Worm (Caenorhabditis elegans) whole organism, young adult: ENCODE data around the gene fbxb-117.

Experiments
- B0035.1 ChIP-seq: sonication (generic microtip); optimal IDR thresholded peaks from 2 replicates; lab custom pipeline; 2016; ENCODE audit warnings: missing genetic modification characterization, mild to moderate bottlenecking, missing compliant biosample characterization, missing genotype, missing genetic modification reagents
- F23B12.7 ChIP-seq: sonication (generic microtip); optimal IDR thresholded peaks from 2 replicates; lab custom pipeline; 2017; ENCODE audit warnings: missing genetic modification characterization, mild to moderate bottlenecking, missing compliant biosample characterization, antibody characterized with exemption, moderate library complexity; ENCODE audit not compliant: insufficient read depth
- F49E8.2 ChIP-seq: sonication (generic microtip); optimal IDR thresholded peaks from 3 replicates; lab custom pipeline; 2017; ENCODE audit warnings: missing genetic modification characterization, mild to moderate bottlenecking, missing compliant biosample characterization, antibody characterized with exemption, moderate library complexity; ENCODE audit not compliant: insufficient read depth
- F52B5.7 ChIP-seq: sonication (generic microtip); optimal IDR thresholded peaks from 2 replicates; lab custom pipeline; 2016; ENCODE audit warnings: mild to moderate bottlenecking, missing genetic modification characterization, missing compliant biosample characterization
- F57A8.1 ChIP-seq: fragments of 200-800 bp; sonication (Bioruptor generic); optimal IDR thresholded peaks from 2 replicates; lab custom pipeline; 2018; ENCODE audit warnings: mild to moderate bottlenecking, missing genetic modification characterization, moderate library complexity, missing compliant biosample characterization
- K11D2.4 ChIP-seq: fragments of 200-800 bp; sonication (Bioruptor generic); IDR thresholded peaks from 2 replicates; pipeline ENCODE4 v1.3.6; 2022; ENCODE audit warnings: missing genetic modification reagents, missing genetic modification characterization, missing compliant biosample characterization
- Y53F4B.3 ChIP-seq: fragments of 200-800 bp; sonication (Bioruptor generic); IDR thresholded peaks from 2 replicates; pipeline ENCODE4 v1.3.6; 2022; ENCODE audit warnings: missing genetic modification reagents, missing genetic modification characterization, missing compliant biosample characterization
- Y53G8AR.9 ChIP-seq: fragments of 200-800 bp; sonication (Bioruptor generic); conservative IDR thresholded peaks from 2 replicates; pipeline ENCODE4 v1.3.6; 2022; ENCODE audit warnings: missing genetic modification reagents, missing genetic modification characterization, missing compliant biosample characterization
- akir-1 ChIP-seq: fragments of 200-800 bp; sonication (Bioruptor generic); optimal IDR thresholded peaks from 2 replicates; lab custom pipeline; 2018; ENCODE audit warnings: mild to moderate bottlenecking, missing genetic modification characterization, moderate library complexity, missing compliant biosample characterization
- athp-1 ChIP-seq: sonication (generic microtip); optimal IDR thresholded peaks from 2 replicates; lab custom pipeline; 2017; ENCODE audit warnings: mild to moderate bottlenecking, missing genetic modification characterization, missing compliant biosample characterization
- bed-1 ChIP-seq: fragments of 200-800 bp; sonication (Bioruptor generic); IDR thresholded peaks from 2 replicates; pipeline ENCODE4 v1.3.6; 2022; ENCODE audit warnings: missing genetic modification reagents, missing genetic modification characterization, missing compliant biosample characterization
- ccch-3 ChIP-seq: fragments of 200-800 bp; sonication (Bioruptor generic); optimal IDR thresholded peaks from 2 replicates; lab custom pipeline; 2018; ENCODE audit warnings: mild to moderate bottlenecking, missing genetic modification characterization, missing compliant biosample characterization
- cebp-2 ChIP-seq: fragments of 200-800 bp; sonication (Bioruptor generic); IDR thresholded peaks from 2 replicates; pipeline ENCODE4 v1.3.6; 2022; ENCODE audit warnings: missing genetic modification characterization, missing compliant biosample characterization
- ceh-91 ChIP-seq: fragments of 200-800 bp; sonication (Bioruptor generic); IDR thresholded peaks from 2 replicates; pipeline ENCODE4 v1.3.6; 2022; ENCODE audit warnings: missing genetic modification reagents, missing genetic modification characterization, missing compliant biosample characterization
- dpff-1 ChIP-seq: sonication (generic microtip); optimal IDR thresholded peaks from 2 replicates; lab custom pipeline; 2017; ENCODE audit warnings: mild to moderate bottlenecking, missing genetic modification characterization, missing compliant biosample characterization
- dpl-1 ChIP-seq: fragments of 150-350 bp; optimal IDR thresholded peaks from 2 replicates; lab custom pipeline; 2014; ENCODE audit warnings: missing biosample characterization, missing genetic modification reagents, missing genetic modification characterization
- egl-18 ChIP-seq: fragments of 200-800 bp; sonication (Bioruptor generic); IDR thresholded peaks from 2 replicates; pipeline ENCODE4 v1.3.6; 2022; ENCODE audit warnings: missing genetic modification reagents, missing genetic modification characterization, missing compliant biosample characterization
- egrh-3 ChIP-seq: fragments of 200-800 bp; sonication (Bioruptor generic); IDR thresholded peaks from 2 replicates; pipeline ENCODE4 v1.3.6; 2022; ENCODE audit warnings: missing genetic modification reagents, missing genetic modification characterization, missing compliant biosample characterization
- ekl-4 ChIP-seq: fragments of 200-800 bp; sonication (Bioruptor generic); IDR thresholded peaks from 2 replicates; pipeline ENCODE4 v1.3.6; 2022; ENCODE audit warnings: missing genetic modification reagents, missing genetic modification characterization, missing compliant biosample characterization
- him-1 ChIP-seq: sonication (generic microtip); optimal IDR thresholded peaks from 2 replicates; lab custom pipeline; 2016; ENCODE audit warnings: missing genotype, missing genetic modification reagents, missing genetic modification characterization, missing compliant biosample characterization
- hlh-26 ChIP-seq: fragments of 200-800 bp; sonication (Bioruptor generic); conservative IDR thresholded peaks from 2 replicates; pipeline ENCODE4 v1.3.6; 2022; ENCODE audit warnings: missing genetic modification reagents, missing genetic modification characterization, missing compliant biosample characterization
- hrde-1 ChIP-seq: sonication (generic microtip); optimal IDR thresholded peaks from 2 replicates; lab custom pipeline; 2016; ENCODE audit warnings: missing genetic modification characterization, mild to moderate bottlenecking, missing compliant biosample characterization, moderate library complexity, missing genotype, missing genetic modification reagents, borderline replicate concordance
- lin-26 ChIP-seq: fragments of 200-800 bp; sonication (Bioruptor generic); IDR thresholded peaks from 2 replicates; pipeline ENCODE4 v1.3.6; 2022; ENCODE audit warnings: missing genetic modification reagents, missing genetic modification characterization, missing compliant biosample characterization
- madf-10 ChIP-seq: sonication (generic microtip); optimal IDR thresholded peaks from 2 replicates; lab custom pipeline; 2016; ENCODE audit warnings: mild to moderate bottlenecking, missing genetic modification characterization, missing compliant biosample characterization
- mes-4 ChIP-seq: sonication (generic microtip); optimal IDR thresholded peaks from 2 replicates; lab custom pipeline; 2016; ENCODE audit warnings: missing genotype, missing genetic modification characterization, missing compliant biosample characterization
- nfya-2 ChIP-seq: fragments of 200-800 bp; sonication (Bioruptor generic); IDR thresholded peaks from 2 replicates; pipeline ENCODE4 v1.3.6; 2022; ENCODE audit warnings: missing genetic modification reagents, missing genetic modification characterization, missing compliant biosample characterization
- nfyb-1 ChIP-seq: fragments of 200-800 bp; sonication (Bioruptor generic); IDR thresholded peaks from 2 replicates; pipeline ENCODE4 v1.3.6; 2022; ENCODE audit warnings: missing genetic modification reagents, missing genetic modification characterization, missing compliant biosample characterization
- nhr-120 ChIP-seq: fragments of 200-800 bp; sonication (Bioruptor generic); IDR thresholded peaks from 2 replicates; pipeline ENCODE4 v1.3.6; 2022; ENCODE audit warnings: missing genetic modification characterization, missing compliant biosample characterization
- nhr-179 ChIP-seq: sonication (generic microtip); optimal IDR thresholded peaks from 2 replicates; lab custom pipeline; 2016; ENCODE audit warnings: mild to moderate bottlenecking, missing genetic modification characterization, missing compliant biosample characterization
- nhr-80 ChIP-seq: sonication (generic microtip); optimal IDR thresholded peaks from 2 replicates; lab custom pipeline; 2016; ENCODE audit warnings: missing genetic modification characterization, missing compliant biosample characterization
- somi-1 ChIP-seq: fragments of 200-800 bp; sonication (Bioruptor generic); optimal IDR thresholded peaks from 2 replicates; lab custom pipeline; 2018; ENCODE audit warnings: mild to moderate bottlenecking, missing genetic modification characterization, missing compliant biosample characterization
- sptf-2 ChIP-seq: fragments of 200-800 bp; sonication (Bioruptor generic); optimal IDR thresholded peaks from 2 replicates; lab custom pipeline; 2018; ENCODE audit warnings: mild to moderate bottlenecking, missing genetic modification characterization, missing compliant biosample characterization
- xnd-1 ChIP-seq: sonication (generic microtip); optimal IDR thresholded peaks from 2 replicates; lab custom pipeline; 2016; ENCODE audit warnings: missing genotype, missing genetic modification reagents, missing genetic modification characterization, missing compliant biosample characterization
- zfh-2 ChIP-seq: fragments of 200-800 bp; sonication (Bioruptor generic); conservative IDR thresholded peaks from 2 replicates; pipeline ENCODE4 v1.3.6; 2022; ENCODE audit warnings: missing genetic modification reagents, missing genetic modification characterization, missing compliant biosample characterization
- ztf-25 ChIP-seq: fragments of 200-800 bp; sonication (Bioruptor generic); IDR thresholded peaks from 2 replicates; pipeline ENCODE4 v1.3.6; 2022; ENCODE audit warnings: missing genetic modification reagents, missing genetic modification characterization, missing compliant biosample characterization
- ztf-28 ChIP-seq: fragments of 200-800 bp; sonication (Bioruptor generic); IDR thresholded peaks from 2 replicates; pipeline ENCODE4 v1.3.6; 2022; ENCODE audit warnings: missing genetic modification reagents, missing genetic modification characterization, missing compliant biosample characterization
- ztf-3 ChIP-seq: fragments of 200-800 bp; sonication (Bioruptor generic); optimal IDR thresholded peaks from 2 replicates; lab custom pipeline; 2018; ENCODE audit warnings: mild to moderate bottlenecking, missing genetic modification characterization, missing compliant biosample characterization

fbxb-117 gene

DNA sequence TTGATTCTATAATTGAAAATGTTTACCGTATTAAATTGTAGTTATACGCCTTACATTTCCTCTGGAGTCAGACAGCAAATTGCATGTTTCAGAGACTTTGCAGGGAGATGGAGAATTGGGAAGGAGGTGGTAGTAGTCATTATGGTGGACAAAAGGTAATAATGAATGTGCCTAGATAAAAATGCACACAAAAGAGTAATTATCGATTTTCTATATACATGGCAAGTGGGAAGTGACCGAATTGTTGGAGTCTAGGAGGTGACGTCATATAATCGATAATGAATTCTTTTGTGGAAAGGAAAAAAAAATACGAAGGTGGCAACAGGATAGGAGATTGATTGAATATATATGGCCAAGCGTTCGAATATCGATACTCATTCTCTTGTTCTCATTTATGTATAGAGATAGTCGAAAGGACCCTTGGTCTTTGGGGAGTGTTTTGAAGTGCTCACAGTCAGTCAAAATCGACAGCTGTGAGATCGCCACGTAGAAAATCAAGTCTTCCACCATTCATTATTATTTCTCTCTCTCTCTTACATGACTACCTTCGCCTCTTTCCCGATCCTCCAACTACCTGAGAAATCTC, 21.3 kb downstream of the fbxb-117 start, which contains the start of the genes fbxb-63 and fbxb-61:
Gene fbxb-63 (minus strand): TSS at position 142 of the 586 bp plus-strand sequence.
Gene fbxb-61 (plus strand): TSS at position 536 of the 586 bp plus-strand sequence.
- TF ChIP-seq sptf-2: no peak
- no peak for TF ChIP-seq athp-1 (tag; lab: Kevin White, UChicago)
- no peak for TF ChIP-seq nfyb-1 (GFP tag; lab: Robert Waterston, UW)
- TF ChIP-seq cebp-2: no peak
- no peak for TF ChIP-seq F49E8.2
- no peak for TF ChIP-seq nfya-2 (GFP tag; lab: Robert Waterston, UW)
- TF ChIP-seq F23B12.7 (tag; lab: Kevin White, UChicago): no peak
- TF ChIP-seq madf-10 (tag; lab: Kevin White, UChicago): no peak
- no peak for TF ChIP-seq F57A8.1 (GFP tag; lab: Kevin White, UChicago)
- TF ChIP-seq nhr-179 (tag; lab: Kevin White, UChicago): no peak
- TF ChIP-seq hrde-1 (tag; lab: Kevin White, UChicago): no peak
- no peak for TF ChIP-seq Y53G8AR.9 (GFP tag; lab: Robert Waterston, UW)
- TF ChIP-seq egl-18: no peak
- TF ChIP-seq Y53F4B.3 (GFP tag; lab: Robert Waterston, UW): no peak
- no peak for TF ChIP-seq B0035.1 (tag; lab: Kevin White, UChicago)
- TF ChIP-seq akir-1: no peak
- no peak for TF ChIP-seq F52B5.7 (tag; lab: Kevin White, UChicago)
- no peak for TF ChIP-seq ccch-3 (GFP tag; lab: Kevin White, UChicago)
- no peak for TF ChIP-seq ztf-28
- TF ChIP-seq dpl-1 (GFP tag; lab: Kevin White, UChicago): no peak

DNA sequence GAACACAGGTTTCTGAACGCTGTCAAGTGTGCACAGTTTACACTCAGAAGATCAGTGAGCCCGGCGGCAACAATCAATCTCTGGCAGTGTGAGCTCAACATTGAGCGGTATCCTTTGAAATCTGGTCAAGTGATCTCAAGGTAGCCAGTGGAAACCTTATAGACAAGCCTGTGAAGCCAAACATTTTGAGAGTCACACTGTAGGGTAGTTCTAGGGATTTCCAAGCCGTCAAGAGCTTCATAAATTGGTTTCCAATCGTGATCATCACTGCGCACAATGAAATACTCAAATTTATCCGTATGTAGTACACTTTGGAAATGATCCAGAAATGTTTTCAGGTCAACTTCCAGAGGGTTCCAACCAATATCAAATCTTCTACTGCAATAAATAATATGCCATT, 24.5 kb downstream of the fbxb-117 start, which contains the start of gene F55C9.15:
Gene F55C9.15 (minus strand): TSS at position 101 of the 400 bp plus-strand sequence.
- TF ChIP-seq somi-1 (GFP tag; lab: Kevin White, UChicago): no peak
- TF ChIP-seq nfyb-1 (GFP tag; lab: Robert Waterston, UW): no peak
- TF ChIP-seq K11D2.4 (GFP tag; lab: Robert Waterston, UW): no peak
- TF ChIP-seq F52B5.7 (tag; lab: Kevin White, UChicago): no peak
- TF ChIP-seq Y53F4B.3 (GFP tag; lab: Robert Waterston, UW): no peak
- no peak for TF ChIP-seq him-1 (tag; lab: Kevin White, UChicago)
- no peak for TF ChIP-seq F57A8.1 (GFP tag; lab: Kevin White, UChicago)
- no peak for TF ChIP-seq bed-1 (GFP tag; lab: Robert Waterston, UW)
- no peak for TF ChIP-seq xnd-1
- no peak for TF ChIP-seq ccch-3 (GFP tag; lab: Kevin White, UChicago)
- no peak for TF ChIP-seq egrh-3 (GFP tag; lab: Robert Waterston, UW)
- no peak for TF ChIP-seq Y53G8AR.9 (GFP tag; lab: Robert Waterston, UW)
- no peak for TF ChIP-seq nhr-80 (tag; lab: Kevin White, UChicago)
- no peak for TF ChIP-seq ceh-91 (GFP tag; lab: Robert Waterston, UW)
- TF ChIP-seq ekl-4 (GFP tag; lab: Robert Waterston, UW): no peak
- no peak for TF ChIP-seq ztf-3 (GFP tag; lab: Kevin White, UChicago)
- TF ChIP-seq mes-4 (tag; lab: Kevin White, UChicago): no peak
- no peak for TF ChIP-seq dpff-1 (tag; lab: Kevin White, UChicago)
- TF ChIP-seq dpl-1 (GFP tag; lab: Kevin White, UChicago): no peak

DNA sequence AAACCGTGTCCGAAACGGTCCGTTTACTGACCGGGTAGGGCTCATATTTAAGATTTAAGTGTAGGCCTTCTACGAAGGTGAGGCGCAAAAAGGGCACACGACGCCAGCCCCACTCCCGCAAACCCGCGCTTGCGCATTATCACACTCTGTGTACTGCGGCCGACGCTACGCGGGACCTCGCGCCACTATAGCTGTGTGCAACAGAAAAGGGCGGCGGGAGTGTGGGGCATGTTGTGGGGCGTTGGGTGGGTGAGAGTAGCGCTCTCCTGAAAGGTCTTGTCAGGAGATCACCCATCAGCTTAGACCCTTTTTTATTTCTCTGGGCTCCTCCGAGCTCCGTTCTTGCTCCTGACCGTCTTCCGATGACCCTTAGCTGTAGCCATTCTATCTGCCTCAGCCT, 25.7 kb downstream of the fbxb-117 start:
- TF ChIP-seq dpff-1 (tag; lab: Kevin White, UChicago): no peak
- TF ChIP-seq ztf-25: 0 out of 2 replicates have a peak, but pooled peaks have one; percentile 40
- TF ChIP-seq hlh-26 (GFP tag; lab: Robert Waterston, UW): 0 out of 2 replicates have a peak, but pooled peaks have one; percentile 13
- TF ChIP-seq nhr-120 (GFP tag; lab: Robert Waterston, UW): peak; percentile 91
- peak; percentile 69; the same call in 1 of the 2 replicates for TF ChIP-seq zfh-2 (GFP tag; lab: Robert Waterston, UW)
- no peak for TF ChIP-seq egl-18
- no peak for TF ChIP-seq F57A8.1 (GFP tag; lab: Kevin White, UChicago)
- TF ChIP-seq lin-26 (GFP tag; lab: Robert Waterston, UW): no peak
